Worm (Caenorhabditis elegans) whole organism, late embryonic: Measurements from ENCODE around the gene fbxa-27.

Experiments
- K02D7.2 ChIP-seq: sonication (generic microtip); optimal IDR thresholded peaks from 2 replicates; lab custom pipeline; 2017; ENCODE audit warnings: mild to moderate bottlenecking, missing genetic modification characterization, missing compliant biosample characterization
- ceh-22 ChIP-seq: sonication (generic microtip); optimal IDR thresholded peaks from 2 replicates; lab custom pipeline; 2017; ENCODE audit warnings: missing biosample characterization, missing genetic modification characterization
- dve-1 ChIP-seq: sonication (generic microtip); optimal IDR thresholded peaks from 2 replicates; lab custom pipeline; 2017; ENCODE audit warnings: antibody characterized with exemption, mild to moderate bottlenecking, missing genetic modification characterization, missing compliant biosample characterization
- elt-2 ChIP-seq: sonication (generic microtip); optimal IDR thresholded peaks from 2 replicates; lab custom pipeline; 2016; ENCODE audit warnings: missing genetic modification reagents, missing genetic modification characterization, missing compliant biosample characterization
- ets-4 ChIP-seq: sonication (generic microtip); optimal IDR thresholded peaks from 2 replicates; lab custom pipeline; 2016; ENCODE audit warnings: missing genetic modification characterization, missing compliant biosample characterization
- eyg-1 ChIP-seq: sonication (generic microtip); optimal IDR thresholded peaks from 2 replicates; lab custom pipeline; 2016; ENCODE audit warnings: missing genotype, missing genetic modification characterization, missing compliant biosample characterization
- lim-6 ChIP-seq: sonication (generic microtip); optimal IDR thresholded peaks from 2 replicates; lab custom pipeline; 2016; ENCODE audit warnings: missing genetic modification characterization, missing compliant biosample characterization
- pha-2 ChIP-seq: sonication (generic microtip); optimal IDR thresholded peaks from 2 replicates; lab custom pipeline; 2017; ENCODE audit warnings: mild to moderate bottlenecking, missing genetic modification characterization, missing compliant biosample characterization
- ref-2 ChIP-seq: sonication (generic microtip); optimal IDR thresholded peaks from 2 replicates; lab custom pipeline; 2016; ENCODE audit warnings: missing genetic modification characterization, missing compliant biosample characterization
- sox-2 ChIP-seq: fragments of 200-800 bp; sonication (Bioruptor generic); IDR thresholded peaks from 2 replicates; pipeline ENCODE4 v1.3.6; 2022; ENCODE audit warnings: missing genetic modification reagents, missing genetic modification characterization, missing compliant biosample characterization
- unc-42 ChIP-seq: sonication (generic microtip); optimal IDR thresholded peaks from 2 replicates; lab custom pipeline; 2016; ENCODE audit warnings: missing genotype, missing genetic modification characterization, missing compliant biosample characterization
- ztf-16 ChIP-seq: sonication (generic microtip); optimal IDR thresholded peaks from 2 replicates; lab custom pipeline; 2017; ENCODE audit warnings: missing genetic modification characterization, missing compliant biosample characterization

fbxa-27 gene

ce11 chrIII:1388274-1389058 is 45.7 kb downstream of the fbxa-27 start, which contains the start of gene pals-20:
TSS of gene pals-20 (minus strand) at chrIII:1388324.
- TF ChIP-seq ceh-22 (tag; lab: Kevin White, UChicago) (no peak), sox-2 (no peak), ets-4 (tag; lab: Kevin White, UChicago) (no peak), ztf-16 (tag; lab: Kevin White, UChicago) (no peak), pha-2 (tag; lab: Kevin White, UChicago) (no peak), eyg-1 (tag; lab: Kevin White, UChicago) (no peak), K02D7.2 (tag; lab: Kevin White, UChicago) (no peak), ref-2 (no peak), unc-42 (no peak)

ce11 chrIII:1389988-1390387 is 47.2 kb downstream of the fbxa-27 start:
- no peak for TF ChIP-seq lim-6
- peak; percentile 86 for TF ChIP-seq elt-2 (tag; lab: Kevin White, UChicago)

- TF ChIP-seq ref-2: no peak
- TF ChIP-seq, all 69 proteins: peak for 0
These were observed 49.0 kb downstream of the fbxa-27 start, which contains the start of gene pals-17 for ce11 chrIII:1391752-1392151. TSS of gene pals-17 (minus strand) at chrIII:1391852.

- TF ChIP-seq dve-1 (tag; lab: Kevin White, UChicago) (no peak), elt-2 (tag; lab: Kevin White, UChicago) (peak; percentile 65)
These were observed 50.0 kb downstream of the fbxa-27 start for ce11 chrIII:1392763-1393162.
